Worm (Caenorhabditis elegans): Measurements from ENCODE around the gene pssy-2.
A peak's percentile ranks its signal among the peaks of the same experiment; 100 is the strongest.

pssy-2 gene

ce11 chrIII:13465918-13466592 lies 5.5 kb upstream of the pssy-2 start, which contains the start of gene cdk-5 (continued):
- TF ChIP-seq fos-1 (tag; optimal IDR thresholded peaks at IDR 0.05) (peak; percentile 93), pag-3 (tag; optimal IDR thresholded peaks at IDR 0.05; ENCODE audit: borderline replicate concordance, insufficient read depth) (no peak), lin-35 (GFP tag; optimal IDR thresholded peaks at IDR 0.05) (peak; percentile 92 to 93), xbp-1 (tag; optimal IDR thresholded peaks at IDR 0.05) (peak; percentile 93), nhr-77 (tag; optimal IDR thresholded peaks at IDR 0.05) (peak; percentile 81), mef-2 (tag; optimal IDR thresholded peaks at IDR 0.05) (peak; percentile 2), ceh-90 (tag; optimal IDR thresholded peaks at IDR 0.05) (peak; percentile 43), hlh-4 (tag; optimal IDR thresholded peaks at IDR 0.05) (no peak), unc-30 (tag; optimal IDR thresholded peaks at IDR 0.05) (peak; percentile 84), isw-1 (GFP tag; IDR thresholded peaks at IDR 0.05) (peak; percentile 94), ceh-82 (tag; optimal IDR thresholded peaks at IDR 0.05) (peak; percentile 89 to 93 (median 90)), fkh-10 (GFP tag; optimal IDR thresholded peaks at IDR 0.05) (peak; percentile 58), ama-1 (optimal IDR thresholded peaks at IDR 0.05) (peak; percentile 93), C34B4.2 (tag; optimal IDR thresholded peaks at IDR 0.05) (no peak), ceh-63 (GFP tag; optimal IDR thresholded peaks at IDR 0.05) (no peak)

ce11 chrIII:13474482-13474881 lies 2.9 kb downstream of the pssy-2 start:
- peak; percentile 10 for TF ChIP-seq fkh-4 (tag; optimal IDR thresholded peaks at IDR 0.05; ENCODE audit: borderline replicate concordance)
- TF ChIP-seq sox-4 (tag; optimal IDR thresholded peaks at IDR 0.05): peak; percentile 28
- TF ChIP-seq lir-3 (tag; optimal IDR thresholded peaks at IDR 0.05; ENCODE audit: poor library complexity): peak; percentile 66
- TF ChIP-seq ceh-63 (GFP tag; optimal IDR thresholded peaks at IDR 0.05): peak; percentile 40
- peak; percentile 42 for TF ChIP-seq nhr-90 (tag; optimal IDR thresholded peaks at IDR 0.05; ENCODE audit: poor library complexity)
- TF ChIP-seq mep-1 (tag; optimal IDR thresholded peaks at IDR 0.05): no peak
- TF ChIP-seq swsn-7 (tag; optimal IDR thresholded peaks at IDR 0.05): no peak
- peak; percentile 58 for TF ChIP-seq unc-98 (GFP tag; IDR thresholded peaks at IDR 0.05)
- TF ChIP-seq ceh-90 (tag; optimal IDR thresholded peaks at IDR 0.05): peak; percentile 36
- TF ChIP-seq blmp-1 (tag; optimal IDR thresholded peaks at IDR 0.05): no peak
- 0 out of 2 replicates have a peak, but pooled peaks have one; percentile 9 for TF ChIP-seq nhr-19 (GFP tag; conservative IDR thresholded peaks at IDR 0.05)
- peak; percentile 34 for TF ChIP-seq rnt-1 (tag; optimal IDR thresholded peaks at IDR 0.05)
- TF ChIP-seq efl-1 (optimal IDR thresholded peaks at IDR 0.05): peak; percentile 2 to 38
- peak in 1 of 2 experiments; percentile 82 for TF ChIP-seq efl-1 (GFP tag; optimal IDR thresholded peaks at IDR 0.05 in 1 of 2)
- peak in 1 of 2 experiments; percentile 53 for TF ChIP-seq ztf-11 (tag; optimal IDR thresholded peaks at IDR 0.05)
- no peak for TF ChIP-seq nhr-11 (tag; optimal IDR thresholded peaks at IDR 0.05)
- TF ChIP-seq nhr-77 (tag; optimal IDR thresholded peaks at IDR 0.05): no peak
- TF ChIP-seq nhr-85 (tag): peak; percentile 26
- no peak for TF ChIP-seq jun-1 (tag; optimal IDR thresholded peaks at IDR 0.05)
- no peak for TF ChIP-seq vab-15 (tag; optimal IDR thresholded peaks at IDR 0.05)

ce11 chrIII:13476682-13477081 lies 5.1 kb downstream of the pssy-2 start, which contains the start of gene T27E9.6:
TSS of gene T27E9.6 (minus strand) at chrIII:13476782.
- TF ChIP-seq nhr-84 (tag; optimal IDR thresholded peaks at IDR 0.05): no peak
- no peak for TF ChIP-seq lsy-2 (tag; optimal IDR thresholded peaks at IDR 0.05)
- no peak for TF ChIP-seq ztf-11 (tag; optimal IDR thresholded peaks at IDR 0.05)
- no peak for TF ChIP-seq sup-37 (GFP tag; optimal IDR thresholded peaks at IDR 0.05)
- no peak for TF ChIP-seq zip-4 (GFP tag; optimal IDR thresholded peaks at IDR 0.05)
- no peak for TF ChIP-seq nhr-20 (tag; optimal IDR thresholded peaks at IDR 0.05)
- no peak for TF ChIP-seq hpl-2 (GFP tag; optimal IDR thresholded peaks at IDR 0.05)
- no peak for TF ChIP-seq C04F5.9 (tag; optimal IDR thresholded peaks at IDR 0.05)
- no peak for TF ChIP-seq nhr-11 (tag; optimal IDR thresholded peaks at IDR 0.05)
- TF ChIP-seq ets-5 (GFP tag; IDR thresholded peaks at IDR 0.05): no peak
- no peak for TF ChIP-seq aha-1 (tag; optimal IDR thresholded peaks at IDR 0.05)
- no peak for TF ChIP-seq tbx-2 (tag; optimal IDR thresholded peaks at IDR 0.05)
- no peak for TF ChIP-seq fkh-8 (tag; optimal IDR thresholded peaks at IDR 0.05)
- no peak for TF ChIP-seq ceh-8 (GFP tag; optimal IDR thresholded peaks at IDR 0.05)
- no peak for TF ChIP-seq fkh-4 (tag; optimal IDR thresholded peaks at IDR 0.05; ENCODE audit: borderline replicate concordance)
- no peak for TF ChIP-seq unc-30 (tag; optimal IDR thresholded peaks at IDR 0.05)
- no peak for TF ChIP-seq nhr-47 (tag; optimal IDR thresholded peaks at IDR 0.05)

All from whole organism, L1 larva.